Fruit fly (Drosophila melanogaster): Measurements from ENCODE around the gene Osi11.

Gene Osi11

dm6 chr3R:6291437-6291836 is 22.9 kb upstream of the Osi11 start, which contains the start of gene Osi13:
Osi13 (plus strand) TSS chr3R:6291737.
- TF ChIP-seq CG10366 (GFP tag; IDR thresholded peaks at IDR 0.05), result no peak
- TF ChIP-seq prd (optimal IDR thresholded peaks at IDR 0.05), result peak in 1 of 2 experiments; percentile 3
- TF ChIP-seq prd (GFP tag; IDR thresholded peaks at IDR 0.05), result no peak

dm6 chr3R:6290289-6290688 is 21.7 kb upstream of the Osi11 start:
- TF ChIP-seq Ets65A (GFP tag) (peak; percentile 91), Fer1 (GFP tag; optimal IDR thresholded peaks at IDR 0.05) (no peak), Med (GFP tag) (peak; percentile 21), ci (GFP tag; IDR thresholded peaks at IDR 0.05) (0 out of 3 replicates have a peak, but pooled peaks have one; percentile 20), Pdp1 (GFP tag; optimal IDR thresholded peaks at IDR 0.05) (peak in 1 of 2 experiments; percentile 24), sd (tag; optimal IDR thresholded peaks at IDR 0.05) (peak; percentile 6), CG13123 (GFP tag; optimal IDR thresholded peaks at IDR 0.05) (no peak), CG2199 (GFP tag; IDR thresholded peaks at IDR 0.05) (0 out of 3 replicates have a peak, but pooled peaks have one; percentile 52), vvl (GFP tag; IDR thresholded peaks at IDR 0.05) (peak; percentile 40; the same call in 1 of the 2 replicates), kni (GFP tag; optimal IDR thresholded peaks at IDR 0.05) (peak; percentile 70), sens (GFP tag) (peak; percentile 43), CG9876 (GFP tag; optimal IDR thresholded peaks at IDR 0.05) (no peak)

- TF ChIP-seq gem (tag; optimal IDR thresholded peaks at IDR 0.05) (peak; percentile 9), tll (GFP tag; optimal IDR thresholded peaks at IDR 0.05) (no peak), CG11504 (tag; optimal IDR thresholded peaks at IDR 0.05) (peak; percentile 20), CG6654 (GFP tag; optimal IDR thresholded peaks at IDR 0.05) (no peak), Hr51 (GFP tag; optimal IDR thresholded peaks at IDR 0.05) (peak in 1 of 2 experiments; percentile 10)
Measured at dm6 chr3R:6287433-6287832, 18.9 kb upstream of the Osi11 start, which contains the start of gene CG15594. CG15594 (plus strand) TSS chr3R:6287733.

dm6 chr3R:6285100-6285499 is 16.5 kb upstream of the Osi11 start, which contains the start of gene CG15597:
CG15597 (minus strand) TSS chr3R:6285200.
- no peak for TF ChIP-seq ems (GFP tag; optimal IDR thresholded peaks at IDR 0.05)
- no peak for TF ChIP-seq trh (GFP tag; optimal IDR thresholded peaks at IDR 0.05)
- TF ChIP-seq zfh2 (GFP tag; optimal IDR thresholded peaks at IDR 0.05), result no peak
- no peak for TF ChIP-seq tx (GFP tag; optimal IDR thresholded peaks at IDR 0.05)
- no peak for TF ChIP-seq her (GFP tag; optimal IDR thresholded peaks at IDR 0.05)
- no peak for TF ChIP-seq CG8765 (GFP tag; IDR thresholded peaks at IDR 0.05)
- no peak for TF ChIP-seq Atf3 (GFP tag; optimal IDR thresholded peaks at IDR 0.05)
- TF ChIP-seq pnt (GFP tag; optimal IDR thresholded peaks at IDR 0.05), result no peak
- TF ChIP-seq CG10274 (GFP tag; optimal IDR thresholded peaks at IDR 0.05), result no peak
- no peak for TF ChIP-seq danr (GFP tag; IDR thresholded peaks at IDR 0.05)
- TF ChIP-seq inv (GFP tag; IDR thresholded peaks at IDR 0.05; ENCODE audit: partially characterized antibody), result no peak
- no peak for TF ChIP-seq pb (GFP tag; optimal IDR thresholded peaks at IDR 0.05)
- no peak for TF ChIP-seq lmd (GFP tag; IDR thresholded peaks at IDR 0.05)
- TF ChIP-seq CG33213 (GFP tag; optimal IDR thresholded peaks at IDR 0.05), result no peak
- TF ChIP-seq CG16815 (GFP tag; optimal IDR thresholded peaks at IDR 0.05), result no peak
- TF ChIP-seq hb (GFP tag; IDR thresholded peaks at IDR 0.05; ENCODE audit: partially characterized antibody), result no peak
- TF ChIP-seq CG1602 (GFP tag; optimal IDR thresholded peaks at IDR 0.05), result no peak
- TF ChIP-seq CG3847 (GFP tag; IDR thresholded peaks at IDR 0.05), result no peak
- no peak for TF ChIP-seq maf-S (GFP tag; optimal IDR thresholded peaks at IDR 0.05)
